Worm (Caenorhabditis elegans) whole organism, late embryonic: ENCODE data around the gene arrd-3.

Experiments
- fkh-10 ChIP-seq: fragments of 150-350 bp; optimal IDR thresholded peaks from 2 replicates; lab custom pipeline; 2014; ENCODE audit warnings: missing biosample characterization, missing genetic modification reagents, missing genetic modification characterization
- pros-1 ChIP-seq: fragments of 150-350 bp; optimal IDR thresholded peaks from 2 replicates; lab custom pipeline; 2014; ENCODE audit warnings: missing biosample characterization, missing genetic modification reagents, missing genetic modification characterization
- unc-42 ChIP-seq: sonication (generic microtip); optimal IDR thresholded peaks from 2 replicates; lab custom pipeline; 2016; ENCODE audit warnings: missing genotype, missing genetic modification characterization, missing compliant biosample characterization

ce11 chrII:9378174-9378573, 34.2 kb upstream of the arrd-3 start:
- no peak for TF ChIP-seq unc-42 (tag; lab: Kevin White, UChicago)
- no peak for TF ChIP-seq pros-1 (tag; lab: Kevin White, UChicago)
- TF ChIP-seq fkh-10 (GFP tag; lab: Kevin White, UChicago), result no peak
